Worm (Caenorhabditis elegans): ENCODE data around the gene F45F2.11.
A peak's percentile ranks its signal among the peaks of the same experiment; 100 is the strongest.

Gene F45F2.11

DNA sequence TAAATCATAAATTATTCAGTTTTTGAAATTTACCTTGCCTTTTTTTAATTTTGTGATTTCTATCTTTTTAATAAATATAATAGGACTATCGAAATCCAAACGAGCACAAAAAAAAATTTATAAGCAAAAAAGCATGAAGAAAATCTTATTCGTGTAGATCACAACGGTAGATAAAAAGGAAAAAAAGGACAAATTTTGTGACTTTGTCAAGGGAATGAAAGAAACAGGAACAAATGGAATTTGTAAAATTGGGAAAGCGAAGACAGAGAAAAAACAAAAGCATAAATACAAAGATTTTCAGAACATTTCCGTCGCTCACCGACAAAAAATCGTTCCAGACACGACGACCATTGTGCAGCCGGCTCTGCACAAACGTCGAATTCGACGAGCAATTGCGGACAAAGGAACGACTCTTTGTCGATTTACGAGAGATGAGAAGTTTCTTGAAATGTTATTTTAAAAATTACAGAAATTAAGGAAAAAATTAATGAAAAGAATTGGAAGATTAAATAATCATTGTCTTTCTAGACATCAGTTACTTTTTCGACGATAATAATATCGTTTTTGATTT is 1.8 kb downstream of the F45F2.11 start, which contains the start of gene F45F2.10:
TSS of gene F45F2.10 (minus strand) at position 51 of the 571 bp plus-strand sequence.
- peak; percentile 33 for TF ChIP-seq C16A3.4 (tag; optimal IDR thresholded peaks at IDR 0.05)
- TF ChIP-seq swsn-7 (tag; optimal IDR thresholded peaks at IDR 0.05), result peak; percentile 17
- TF ChIP-seq blmp-1 (tag; optimal IDR thresholded peaks at IDR 0.05), result no peak
- peak; percentile 29 to 51 for TF ChIP-seq lin-35 (GFP tag; optimal IDR thresholded peaks at IDR 0.05)
- TF ChIP-seq sptf-1 (tag; optimal IDR thresholded peaks at IDR 0.05), result no peak
- TF ChIP-seq efl-1 (optimal IDR thresholded peaks at IDR 0.05), result peak; percentile 28 to 36
- peak; percentile 41 to 91 for TF ChIP-seq efl-1 (GFP tag; optimal IDR thresholded peaks at IDR 0.05 in 1 of 2)
- peak; percentile 27 for TF ChIP-seq rnt-1 (tag; optimal IDR thresholded peaks at IDR 0.05)
- TF ChIP-seq unc-62 (GFP tag; optimal IDR thresholded peaks at IDR 0.05), result no peak
- TF ChIP-seq ztf-4 (tag; optimal IDR thresholded peaks at IDR 0.05), result no peak
- peak in 2 of 3 experiments; percentile 29 to 33 for TF ChIP-seq dpl-1 (GFP tag; optimal IDR thresholded peaks at IDR 0.05)
- no peak for TF ChIP-seq unc-86 (tag; optimal IDR thresholded peaks at IDR 0.05)
- TF ChIP-seq F16B12.6 (tag; optimal IDR thresholded peaks at IDR 0.05), result peak; percentile 83
- TF ChIP-seq hlh-4 (tag; optimal IDR thresholded peaks at IDR 0.05), result no peak
- TF ChIP-seq nhr-19 (GFP tag; conservative IDR thresholded peaks at IDR 0.05), result no peak
- no peak for TF ChIP-seq ceh-63 (GFP tag; optimal IDR thresholded peaks at IDR 0.05)
- no peak for TF ChIP-seq nhr-28 (tag; optimal IDR thresholded peaks at IDR 0.05)

ce11 chrV:8518283-8518682 is 2.4 kb downstream of the F45F2.11 start:
- TF ChIP-seq egl-27 (tag; optimal IDR thresholded peaks at IDR 0.05) (no peak), dsc-1 (tag; optimal IDR thresholded peaks at IDR 0.05) (peak; percentile 3), ztf-4 (tag; optimal IDR thresholded peaks at IDR 0.05) (no peak), C04F5.9 (tag; optimal IDR thresholded peaks at IDR 0.05) (no peak), swsn-7 (tag; optimal IDR thresholded peaks at IDR 0.05) (peak; percentile 22), tbx-2 (tag; optimal IDR thresholded peaks at IDR 0.05) (no peak), nhr-20 (tag; optimal IDR thresholded peaks at IDR 0.05) (peak; percentile 4), nhr-76 (tag; optimal IDR thresholded peaks at IDR 0.05) (no peak), nhr-71 (tag; optimal IDR thresholded peaks at IDR 0.05) (peak; percentile 32), lsy-2 (tag; optimal IDR thresholded peaks at IDR 0.05) (peak in 1 of 2 experiments; percentile 50), sup-37 (GFP tag; optimal IDR thresholded peaks at IDR 0.05) (no peak), dpl-1 (GFP tag; optimal IDR thresholded peaks at IDR 0.05) (peak in 1 of 3 experiments; percentile 30), ceh-82 (tag; optimal IDR thresholded peaks at IDR 0.05) (peak in 1 of 3 experiments; percentile 24), snu-23 (GFP tag; optimal IDR thresholded peaks at IDR 0.05) (peak; percentile 35), tlp-1 (tag; optimal IDR thresholded peaks at IDR 0.05) (no peak), skn-1 (tag; optimal IDR thresholded peaks at IDR 0.05) (peak; percentile 35), mdl-1 (tag; optimal IDR thresholded peaks at IDR 0.05) (peak in 1 of 2 experiments; percentile 36), unc-130 (tag; optimal IDR thresholded peaks at IDR 0.05) (no peak), fkh-8 (tag; optimal IDR thresholded peaks at IDR 0.05) (no peak), aly-2 (tag; optimal IDR thresholded peaks at IDR 0.05) (no peak), nhr-237 (tag; optimal IDR thresholded peaks at IDR 0.05) (no peak), pag-3 (tag; optimal IDR thresholded peaks at IDR 0.05; ENCODE audit: borderline replicate concordance, insufficient read depth) (peak; percentile 45), C34B4.2 (tag; optimal IDR thresholded peaks at IDR 0.05) (no peak), lin-35 (GFP tag; optimal IDR thresholded peaks at IDR 0.05) (peak in 1 of 2 experiments; percentile 44), sox-4 (tag; optimal IDR thresholded peaks at IDR 0.05) (no peak), elt-3 (tag; optimal IDR thresholded peaks at IDR 0.05) (no peak), rnt-1 (tag; optimal IDR thresholded peaks at IDR 0.05) (peak; percentile 46), blmp-1 (tag; optimal IDR thresholded peaks at IDR 0.05) (no peak), F16B12.6 (tag; optimal IDR thresholded peaks at IDR 0.05) (peak; percentile 13), nhr-28 (tag; optimal IDR thresholded peaks at IDR 0.05) (no peak), efl-1 (optimal IDR thresholded peaks at IDR 0.05) (peak; percentile 26 to 34), efl-1 (GFP tag; optimal IDR thresholded peaks at IDR 0.05 in 1 of 2) (no peak), snpc-4 (tag; optimal IDR thresholded peaks at IDR 0.05) (no peak), jun-1 (tag; optimal IDR thresholded peaks at IDR 0.05) (no peak), xbp-1 (tag; optimal IDR thresholded peaks at IDR 0.05) (no peak)

Data from whole organism, L1 larva.